ENCODE assay signal across 1 worm cellular context in the genomic region with DNA sequence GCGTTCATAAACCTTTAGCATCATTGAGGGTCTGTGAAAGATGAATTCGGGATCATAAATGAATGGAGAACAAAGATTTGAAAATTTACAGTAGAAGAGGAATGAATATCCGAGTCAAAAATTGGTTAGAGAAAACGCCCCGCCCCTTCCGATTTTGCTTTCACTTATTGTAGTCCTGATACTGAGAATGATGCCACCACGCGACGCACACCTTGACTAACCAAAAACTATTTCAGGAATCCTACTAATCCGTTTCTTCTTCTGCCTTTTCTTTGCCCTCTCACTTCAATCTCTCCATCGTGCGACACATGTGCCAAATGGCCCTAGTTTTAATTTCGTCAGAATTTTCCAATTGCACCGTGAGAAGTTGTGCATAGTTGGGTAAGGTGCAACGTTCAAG.
TF ChIP-seq lines count a peak whose summit lies in the region.

No protein-coding gene starts in this region.

TF ChIP-seq in whole organism, L1 larva, 84 proteins besides CTCF, POLR2A, EP300 and RAD21 (continued from another document):
- TF ChIP-seq ceh-8 (GFP tag; optimal IDR thresholded peaks at IDR 0.05; lab: Kevin White, UChicago) (no peak), lsy-2 (tag; optimal IDR thresholded peaks at IDR 0.05; lab: Kevin White, UChicago) (no peak), elt-3 (tag; optimal IDR thresholded peaks at IDR 0.05; lab: Kevin White, UChicago) (no peak)
TF ChIP-seq in whole organism, L1 larva: peak in this region for 6.
